Fruit fly (Drosophila melanogaster) whole organism, larva: ENCODE measurements around the gene CG7208.

Experiments
- noc ChIP-seq: fragments of 200-800 bp; sonication (Bioruptor generic); optimal IDR thresholded peaks from 3 replicates; lab custom pipeline; 2019; ENCODE audit warnings: missing biosample characterization, mild to moderate bottlenecking, missing genetic modification characterization, moderate library complexity

Gene CG7208

DNA sequence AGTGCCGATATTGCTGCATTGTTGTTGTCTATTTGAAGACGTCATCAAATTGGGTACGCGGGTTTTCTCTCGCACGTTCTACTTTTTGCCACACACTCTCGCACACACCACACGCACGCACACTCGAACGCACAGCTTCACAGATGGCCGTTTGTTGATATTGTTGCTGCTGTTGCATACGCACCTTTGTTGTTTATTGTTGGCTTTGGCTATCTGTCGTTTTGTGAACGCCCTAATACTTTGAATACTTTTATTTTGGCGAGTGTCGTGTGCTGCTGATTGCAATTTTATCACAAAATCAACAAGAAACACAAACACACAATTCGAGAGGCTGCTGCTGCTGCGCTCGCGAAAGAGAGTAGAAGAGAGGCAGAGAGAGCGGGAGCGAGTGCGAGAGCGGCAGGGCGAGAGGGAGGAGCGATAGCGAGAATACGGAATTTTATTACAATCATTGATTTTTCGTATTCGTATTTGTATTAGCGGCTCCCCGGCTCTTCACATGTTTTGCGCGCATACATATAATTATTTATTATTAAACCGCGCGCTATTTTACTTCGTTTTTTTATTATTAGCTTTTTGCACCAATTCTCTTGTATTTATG, 13.1 kb upstream of the CG7208 start:
- TF ChIP-seq noc (tag; lab: Kevin White, UChicago), result peak; percentile 50

- TF ChIP-seq noc (tag; lab: Kevin White, UChicago), result no peak
These were observed 12.3 kb upstream of the CG7208 start for dm6 chr3R:18197802-18198148.

dm6 chr3R:18196991-18197801, 11.7 kb upstream of the CG7208 start:
- TF ChIP-seq noc (tag; lab: Kevin White, UChicago), result peak; percentile 51

- TF ChIP-seq noc (tag; lab: Kevin White, UChicago), result no peak
These were observed 11.1 kb upstream of the CG7208 start for dm6 chr3R:18196622-18196990.

DNA sequence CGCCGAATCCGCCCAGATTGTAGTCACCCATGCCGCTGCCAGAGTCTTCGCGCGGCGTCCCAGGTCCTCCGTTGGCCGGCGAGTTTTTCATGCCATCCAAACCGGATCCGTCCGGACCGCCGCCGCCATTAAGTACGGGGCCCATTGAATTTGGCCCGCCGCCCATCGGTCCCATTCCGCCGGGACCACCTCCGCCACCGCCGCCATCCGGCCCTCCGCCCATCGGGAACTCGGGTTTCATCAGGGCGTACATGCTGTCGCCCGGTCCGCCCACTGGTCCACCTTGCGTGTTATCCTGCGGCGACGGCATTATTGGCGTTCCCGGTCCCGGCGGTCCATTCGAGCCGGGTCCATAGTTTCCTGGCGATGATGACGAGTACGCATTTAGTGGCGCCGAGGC, 9.8 kb upstream of the CG7208 start:
- no peak for TF ChIP-seq noc (tag; lab: Kevin White, UChicago)

dm6 chr3R:18191867-18192266, 6.4 kb upstream of the CG7208 start, which contains the start of gene CG14313:
Gene CG14313, minus strand, starts transcription at chr3R:18191967.
- TF ChIP-seq noc (tag; lab: Kevin White, UChicago), result no peak

- peak; percentile 87 for TF ChIP-seq noc (tag; lab: Kevin White, UChicago)
These were observed 3.2 kb upstream of the CG7208 start, which contains the start of the genes CG12321 and MED17 for dm6 chr3R:18188702-18189125. Gene CG12321, minus strand, starts transcription at chr3R:18188707. Gene MED17, plus strand, starts transcription at chr3R:18189072.

dm6 chr3R:18183244-18183643, 2.3 kb downstream of the CG7208 start, which contains the start of gene cdm:
Gene cdm, minus strand, starts transcription at chr3R:18183479.
- TF ChIP-seq noc (tag; lab: Kevin White, UChicago), result no peak

- TF ChIP-seq noc (tag; lab: Kevin White, UChicago), result peak; percentile 89
These were observed 13.2 kb downstream of the CG7208 start for dm6 chr3R:18171983-18172967.

dm6 chr3R:18169982-18170531, 15.5 kb downstream of the CG7208 start:
- TF ChIP-seq noc (tag; lab: Kevin White, UChicago), result no peak

DNA sequence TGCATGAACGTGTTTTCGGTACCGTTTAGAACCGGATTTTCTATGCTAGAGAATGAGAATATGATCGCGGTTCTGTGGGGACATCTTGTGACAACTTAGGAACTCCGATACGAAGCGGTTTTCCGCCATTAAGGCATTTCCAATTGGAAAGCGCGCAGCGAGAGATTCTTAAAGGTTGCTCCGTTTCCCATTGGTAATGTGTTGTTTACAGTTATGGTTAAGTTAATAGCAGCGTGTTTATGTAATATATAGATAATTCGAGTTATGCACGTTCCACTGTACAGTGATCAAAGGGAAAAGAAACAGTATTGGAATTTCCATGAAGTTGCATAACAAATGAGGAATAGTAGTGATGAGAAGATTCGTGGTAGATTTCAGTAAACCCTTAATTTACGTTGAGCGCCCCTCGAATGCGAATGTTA, 16.6 kb downstream of the CG7208 start:
- TF ChIP-seq noc (tag; lab: Kevin White, UChicago), result no peak

DNA sequence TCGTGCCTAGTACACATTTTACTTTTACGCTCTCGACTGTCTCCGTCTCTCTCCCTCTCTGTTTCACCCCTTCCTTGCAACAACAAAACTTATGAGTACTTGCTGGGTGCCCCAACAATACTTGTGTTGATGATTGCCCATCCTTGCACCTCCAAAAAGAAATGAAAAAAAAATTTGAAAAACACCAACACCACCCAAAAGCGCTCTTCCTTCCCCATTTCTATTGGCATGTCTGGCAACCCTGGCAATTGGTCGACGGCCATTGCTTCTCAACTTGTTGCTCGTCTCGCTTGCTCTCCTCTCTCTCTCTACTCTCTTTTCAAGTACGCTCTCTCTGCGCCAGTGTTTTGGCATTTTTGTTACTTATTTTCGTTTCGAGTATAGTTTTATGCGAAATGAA, 17.1 kb downstream of the CG7208 start:
- peak; percentile 53 for TF ChIP-seq noc (tag; lab: Kevin White, UChicago)

- TF ChIP-seq noc (tag; lab: Kevin White, UChicago), result no peak
These were observed 17.9 kb downstream of the CG7208 start, which contains the start of gene wrd for dm6 chr3R:18167416-18168237. Gene wrd, plus strand, starts transcription at chr3R:18167757.

- TF ChIP-seq noc (tag; lab: Kevin White, UChicago), result no peak
These were observed 18.4 kb downstream of the CG7208 start, which contains the start of the genes CG7215 and Prx5 for dm6 chr3R:18167173-18167415. Gene CG7215, minus strand, starts transcription at chr3R:18167273. Gene Prx5, minus strand, starts transcription at chr3R:18167273.
